Worm (Caenorhabditis elegans) whole organism, L3 larva: ENCODE results near the gene spp-26.

Experiments
- ama-1 ChIP-seq: fragments of 150-350 bp; optimal IDR thresholded peaks from 2 replicates; lab custom pipeline; 2018
- ceh-82 ChIP-seq: fragments of 150-350 bp; optimal IDR thresholded peaks from 2 replicates; lab custom pipeline; 2014; ENCODE audit warnings: missing biosample characterization, missing genetic modification characterization
- egl-27 ChIP-seq: sonication (generic microtip); optimal IDR thresholded peaks from 4 replicates; lab custom pipeline; 2017; ENCODE audit warnings: missing biosample characterization, missing genetic modification reagents, missing genetic modification characterization
- lin-39 ChIP-seq: fragments of 150-350 bp; optimal IDR thresholded peaks from 2 replicates; lab custom pipeline; 2018; ENCODE audit warnings: missing biosample characterization, missing genetic modification reagents, missing genetic modification characterization
- nhr-11 ChIP-seq: fragments of 150-350 bp; optimal IDR thresholded peaks from 2 replicates; lab custom pipeline; 2014; ENCODE audit warnings: missing biosample characterization, missing genetic modification characterization
- nhr-12 ChIP-seq: fragments of 150-350 bp; optimal IDR thresholded peaks from 2 replicates; lab custom pipeline; 2014; ENCODE audit warnings: missing biosample characterization, missing genetic modification characterization
- nhr-28 ChIP-seq: fragments of 150-350 bp; optimal IDR thresholded peaks from 2 replicates; lab custom pipeline; 2014; ENCODE audit warnings: missing biosample characterization, missing genetic modification characterization
- snpc-4 ChIP-seq: fragments of 150-350 bp; optimal IDR thresholded peaks from 2 replicates; lab custom pipeline; 2014; ENCODE audit warnings: missing biosample characterization, missing genetic modification characterization
- unc-39 ChIP-seq: sonication (generic microtip); optimal IDR thresholded peaks from 4 replicates; lab custom pipeline; 2017; ENCODE audit warnings: missing biosample characterization, missing genetic modification characterization
- unc-62 ChIP-seq: fragments of 150-350 bp; sonication (generic microtip); optimal IDR thresholded peaks from 4 replicates; lab custom pipeline; 2014; ENCODE audit warnings: missing biosample characterization, missing genetic modification reagents, missing genetic modification characterization
- zag-1 ChIP-seq: fragments of 150-350 bp; optimal IDR thresholded peaks from 2 replicates; lab custom pipeline; 2014; ENCODE audit warnings: missing biosample characterization, missing genetic modification characterization
- ztf-11 ChIP-seq: fragments of 150-350 bp; optimal IDR thresholded peaks from 2 replicates; lab custom pipeline; 2014; ENCODE audit warnings: missing biosample characterization, missing genetic modification characterization

- no peak for TF ChIP-seq nhr-28
- TF ChIP-seq nhr-12 (tag; lab: Kevin White, UChicago) = no peak
- TF ChIP-seq egl-27 (tag; lab: Kevin White, UChicago) = no peak
- TF ChIP-seq ztf-11 = no peak
- peak; percentile 53 for TF ChIP-seq lin-39
- TF ChIP-seq unc-62 = no peak
- TF ChIP-seq zag-1 (tag; lab: Kevin White, UChicago) = no peak
- no peak for TF ChIP-seq nhr-11 (tag; lab: Kevin White, UChicago)
- TF ChIP-seq unc-39 = no peak
- no peak for TF ChIP-seq ceh-82 (tag; lab: Kevin White, UChicago)
- peak; percentile 38 for TF ChIP-seq ama-1
- TF ChIP-seq snpc-4 = no peak
These were observed 20.7 kb downstream of the spp-26 start for ce11 chrV:6538323-6538722.
